Worm (Caenorhabditis elegans): ENCODE measurements around the gene smi-1.

DNA sequence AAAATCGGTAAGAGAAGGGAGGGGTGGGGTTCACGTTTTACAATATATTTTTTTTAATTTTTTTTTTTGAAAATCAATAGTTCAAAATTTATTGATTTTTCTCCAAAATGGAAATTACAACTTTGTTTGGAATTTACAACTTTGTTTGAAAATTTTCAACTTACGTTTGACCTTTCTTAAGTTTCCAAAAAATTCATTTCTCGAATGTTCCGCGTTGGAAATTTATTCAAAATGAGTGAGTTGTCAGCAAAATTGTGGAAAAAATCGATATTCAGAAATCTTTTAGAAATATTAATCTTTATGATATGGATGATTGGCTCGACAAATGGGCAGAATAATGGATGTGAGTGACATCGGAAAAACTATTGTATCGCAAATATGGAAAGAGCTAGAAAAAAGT lies 9.2 kb downstream of the smi-1 start, which contains the start of gene B0524.3:
- TF ChIP-seq drap-1 (GFP tag; optimal IDR thresholded peaks at IDR 0.05), result no peak
- TF ChIP-seq pha-4 (tag; optimal IDR thresholded peaks at IDR 0.05), result no peak
- TF ChIP-seq nhr-237 (tag; optimal IDR thresholded peaks at IDR 0.05), result no peak
- TF ChIP-seq ztf-11 (tag; optimal IDR thresholded peaks at IDR 0.05), result no peak
- no peak for TF ChIP-seq nhr-76 (tag; optimal IDR thresholded peaks at IDR 0.05)
- TF ChIP-seq mep-1 (tag; optimal IDR thresholded peaks at IDR 0.05), result no peak
- TF ChIP-seq snpc-4 (tag; optimal IDR thresholded peaks at IDR 0.05), result no peak
- no peak for TF ChIP-seq lsy-2 (tag; optimal IDR thresholded peaks at IDR 0.05)
- TF ChIP-seq lin-32 (GFP tag; optimal IDR thresholded peaks at IDR 0.05), result no peak
- TF ChIP-seq mab-5 (tag; optimal IDR thresholded peaks at IDR 0.05), result no peak
- TF ChIP-seq unc-62 (GFP tag; optimal IDR thresholded peaks at IDR 0.05), result no peak
- no peak for TF ChIP-seq nhr-12 (tag; optimal IDR thresholded peaks at IDR 0.05)
